Fruit fly (Drosophila melanogaster): ENCODE measurements around the gene mop.

Gene mop

dm6 chr3L:14761837-14762785 is 13.8 kb downstream of the mop start, which contains the start of the genes Tsen34 and Mgat4a:
TSS of gene Tsen34 (minus strand) at chr3L:14761844.
TSS of gene Mgat4a (plus strand) at chr3L:14762028.
- TF ChIP-seq Hr4 (GFP tag; optimal IDR thresholded peaks at IDR 0.05) (no peak), CG11762 (GFP tag; optimal IDR thresholded peaks at IDR 0.05; ENCODE audit: insufficient read depth) (no peak), Blimp-1 (GFP tag; optimal IDR thresholded peaks at IDR 0.05) (no peak), OdsH (GFP tag; optimal IDR thresholded peaks at IDR 0.05) (no peak), CG3032 (tag; optimal IDR thresholded peaks at IDR 0.05) (peak; percentile 8), Sox15 (GFP tag; optimal IDR thresholded peaks at IDR 0.05) (no peak), CG7368 (GFP tag; optimal IDR thresholded peaks at IDR 0.05) (no peak), vri (GFP tag; optimal IDR thresholded peaks at IDR 0.05) (peak; percentile 40), CG31627 (GFP tag; optimal IDR thresholded peaks at IDR 0.05) (no peak), Smox (GFP tag; optimal IDR thresholded peaks at IDR 0.05) (no peak), Ets96B (tag; optimal IDR thresholded peaks at IDR 0.05) (no peak), net (GFP tag; optimal IDR thresholded peaks at IDR 0.05) (no peak), dsx (GFP tag; optimal IDR thresholded peaks at IDR 0.05; ENCODE audit: poor library complexity, severe bottlenecking) (no peak), achi (GFP tag; optimal IDR thresholded peaks at IDR 0.05) (no peak), CG8319 (GFP tag; optimal IDR thresholded peaks at IDR 0.05) (no peak), Eip78C (GFP tag) (no peak), CG6163 (GFP tag; IDR thresholded peaks at IDR 0.05) (no peak), fkh (GFP tag; optimal IDR thresholded peaks at IDR 0.05) (peak; percentile 97), lz (GFP tag; optimal IDR thresholded peaks at IDR 0.05) (peak; percentile 22), Hr39 (GFP tag; optimal IDR thresholded peaks at IDR 0.05) (no peak), CG8632 (GFP tag; optimal IDR thresholded peaks at IDR 0.05) (peak; percentile 55), CG11902 (GFP tag; optimal IDR thresholded peaks at IDR 0.05) (no peak), spab (GFP tag; optimal IDR thresholded peaks at IDR 0.05) (no peak), CG6792 (GFP tag; optimal IDR thresholded peaks at IDR 0.05) (peak; percentile 48), fd85E (GFP tag; optimal IDR thresholded peaks at IDR 0.05) (no peak), Gug (GFP tag; IDR thresholded peaks at IDR 0.05) (no peak), esn (GFP tag; optimal IDR thresholded peaks at IDR 0.05) (peak; percentile 62), CG3919 (GFP tag; optimal IDR thresholded peaks at IDR 0.05) (no peak), Ets21C (GFP tag; optimal IDR thresholded peaks at IDR 0.05) (peak; percentile 10), dac (GFP tag; optimal IDR thresholded peaks at IDR 0.05) (no peak), CG6808 (GFP tag; optimal IDR thresholded peaks at IDR 0.05) (no peak), CG1621 (tag; optimal IDR thresholded peaks at IDR 0.05) (no peak), Eip93F (GFP tag; optimal IDR thresholded peaks at IDR 0.05) (no peak), eg (GFP tag; IDR thresholded peaks at IDR 0.05) (no peak; the same call in 2 of the 3 replicates), fd59A (GFP tag; optimal IDR thresholded peaks at IDR 0.05) (no peak), salr (GFP tag; optimal IDR thresholded peaks at IDR 0.05) (no peak), CG32006 (GFP tag; optimal IDR thresholded peaks at IDR 0.05) (no peak), Sox14 (GFP tag; optimal IDR thresholded peaks at IDR 0.05) (peak; percentile 25), CG9139 (GFP tag; optimal IDR thresholded peaks at IDR 0.05) (no peak), pdm3 (GFP tag; optimal IDR thresholded peaks at IDR 0.05) (no peak), CG6276 (GFP tag; optimal IDR thresholded peaks at IDR 0.05) (no peak), Lpt (GFP tag; optimal IDR thresholded peaks at IDR 0.05) (no peak), CG10669 (GFP tag; optimal IDR thresholded peaks at IDR 0.05) (no peak), CG4318 (GFP tag; optimal IDR thresholded peaks at IDR 0.05) (no peak), CG10631 (GFP tag; optimal IDR thresholded peaks at IDR 0.05) (no peak), ss (GFP tag; optimal IDR thresholded peaks at IDR 0.05) (no peak), CG6854 (GFP tag; optimal IDR thresholded peaks at IDR 0.05) (no peak), CG11294 (GFP tag; IDR thresholded peaks at IDR 0.05) (no peak), cyc (GFP tag; optimal IDR thresholded peaks at IDR 0.05) (peak; percentile 7), svp (GFP tag) (peak; percentile 13)

Measured in whole organism, prepupa.